Worm (Caenorhabditis elegans) whole organism, L4 larva: ENCODE measurements around the gene Y65A5A.24.

ENCODE experiments used
- ceh-44 ChIP-seq: fragments of 200-800 bp; sonication (Bioruptor generic); IDR thresholded peaks from 2 replicates; pipeline ENCODE4 v1.3.6; 2022; ENCODE audit warnings: missing genetic modification reagents, missing genetic modification characterization, missing compliant biosample characterization
- fos-1 ChIP-seq: fragments of 150-350 bp; optimal IDR thresholded peaks from 2 replicates; lab custom pipeline; 2014; ENCODE audit warnings: missing biosample characterization, missing genetic modification characterization
- hlh-11 ChIP-seq: fragments of 200-800 bp; sonication (Bioruptor generic); optimal IDR thresholded peaks from 2 replicates; lab custom pipeline; 2018; ENCODE audit warnings: mild to moderate bottlenecking, missing genetic modification characterization, missing compliant biosample characterization
- lsy-2 ChIP-seq, 2 experiments: fragments of 150-350 bp in 1 of 2; sonication (generic microtip) in 1 of 2; optimal IDR thresholded peaks; 2 replicates each; lab custom pipeline; 2014 to 2017; ENCODE audit warnings: missing biosample characterization in 2 of 2, missing genetic modification characterization in 2 of 2
- nhr-237 ChIP-seq: sonication (generic microtip); optimal IDR thresholded peaks from 2 replicates; lab custom pipeline; 2017; ENCODE audit warnings: missing biosample characterization, missing genetic modification characterization
- nhr-25 ChIP-seq: sonication (generic microtip); optimal IDR thresholded peaks from 2 replicates; lab custom pipeline; 2017; ENCODE audit warnings: missing genetic modification characterization, mild to moderate bottlenecking, missing compliant biosample characterization, antibody characterized with exemption, moderate library complexity, borderline replicate concordance; ENCODE audit not compliant: insufficient read depth
- nhr-28 ChIP-seq: fragments of 150-350 bp; optimal IDR thresholded peaks from 2 replicates; lab custom pipeline; 2014; ENCODE audit warnings: missing biosample characterization, missing genetic modification characterization
- nhr-76 ChIP-seq: fragments of 150-350 bp; optimal IDR thresholded peaks from 2 replicates; lab custom pipeline; 2014; ENCODE audit warnings: missing biosample characterization, missing genetic modification characterization
- unc-62 ChIP-seq, 3 experiments: fragments of 150-350 bp in 1 of 3; sonication (generic microtip); optimal IDR thresholded peaks in 2 of 3; peaks in 1 of 3; 1 replicate in 1 of 3; 2 replicates in 2 of 3; lab custom pipeline; 2014 to 2017; ENCODE audit warnings: missing biosample characterization in 3 of 3, missing genetic modification characterization in 3 of 3, missing genetic modification reagents in 3 of 3, missing genotype in 1 of 3
- zag-1 ChIP-seq: fragments of 150-350 bp; optimal IDR thresholded peaks from 2 replicates; lab custom pipeline; 2014; ENCODE audit warnings: missing biosample characterization, missing genetic modification characterization

- no peak for TF ChIP-seq fos-1 (tag; lab: Kevin White, UChicago)
- no peak for TF ChIP-seq nhr-25 (tag; lab: Kevin White, UChicago)
- peak; percentile 30 for TF ChIP-seq nhr-28 (tag; lab: Kevin White, UChicago)
- TF ChIP-seq zag-1 (tag; lab: Kevin White, UChicago) = no peak
- no peak for TF ChIP-seq nhr-237 (tag; lab: Kevin White, UChicago)
- peak; percentile 40 for TF ChIP-seq hlh-11 (tag; lab: Kevin White, UChicago)
- TF ChIP-seq ceh-44 (GFP tag; lab: Robert Waterston, UW) = 0 out of 2 replicates have a peak, but pooled peaks have one; percentile 11
- TF ChIP-seq nhr-76 (tag; lab: Kevin White, UChicago) = no peak
- TF ChIP-seq unc-62 (GFP tag; optimal IDR thresholded peaks at IDR 0.05 in 1 of 2; lab: Kevin White, UChicago) = peak in 1 of 2 experiments; percentile 69
- TF ChIP-seq unc-62 (tag; optimal IDR thresholded peaks at IDR 0.05; lab: Kevin White, UChicago) = no peak
- peak in 1 of 2 experiments; percentile 27 for TF ChIP-seq lsy-2 (tag; optimal IDR thresholded peaks at IDR 0.05; lab: Kevin White, UChicago)
Observed at ce11 chrIV:16400412-16401381, 6.9 kb downstream of the Y65A5A.24 start.
